Fruit fly (Drosophila melanogaster): Measurements from ENCODE around the gene dpr20.

dpr20 gene

DNA sequence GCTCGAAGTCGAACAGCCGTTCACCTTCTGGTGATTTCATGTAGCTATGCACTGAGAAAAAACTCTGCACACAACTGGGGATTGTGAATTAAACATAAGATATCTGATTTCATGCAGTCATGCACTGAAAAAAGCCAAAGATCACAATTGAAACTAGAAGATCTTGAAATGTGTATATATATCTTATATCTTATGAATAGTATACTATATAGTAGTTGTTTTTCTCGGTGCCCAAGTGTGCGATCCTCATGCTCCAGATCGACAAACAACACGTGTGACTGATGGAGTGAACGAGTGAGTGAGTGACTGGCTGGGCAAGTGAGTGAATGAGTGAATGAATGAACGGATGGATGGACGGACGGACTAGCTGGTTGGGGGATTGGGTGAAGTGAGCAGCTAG lies 35.1 kb downstream of the dpr20 start:
- peak; percentile 66 for TF ChIP-seq Ets98B (GFP tag; IDR thresholded peaks at IDR 0.05)
- no peak for TF ChIP-seq CG10348 (GFP tag; IDR thresholded peaks at IDR 0.05)
- TF ChIP-seq CG17806 (tag; optimal IDR thresholded peaks at IDR 0.05), result peak; percentile 90
- peak; percentile 89 for TF ChIP-seq CG8159 (tag; optimal IDR thresholded peaks at IDR 0.05)
- TF ChIP-seq Pif1A (GFP tag; optimal IDR thresholded peaks at IDR 0.05), result peak; percentile 78
- TF ChIP-seq CG4496 (GFP tag; IDR thresholded peaks at IDR 0.05), result peak; percentile 80
- peak; percentile 83 for TF ChIP-seq CG9948 (tag; optimal IDR thresholded peaks at IDR 0.05)
- TF ChIP-seq CG34367 (tag; optimal IDR thresholded peaks at IDR 0.05), result peak; percentile 67
- TF ChIP-seq EcR (GFP tag; optimal IDR thresholded peaks at IDR 0.05), result peak; percentile 75
- TF ChIP-seq CG8301 (tag; optimal IDR thresholded peaks at IDR 0.05), result peak; percentile 76
- peak; percentile 66 for TF ChIP-seq D1 (tag; optimal IDR thresholded peaks at IDR 0.05)
- TF ChIP-seq CG13204 (GFP tag; optimal IDR thresholded peaks at IDR 0.05), result peak; percentile 11
- TF ChIP-seq CG15710 (tag; optimal IDR thresholded peaks at IDR 0.05), result peak; percentile 71
- TF ChIP-seq CG14655 (GFP tag; optimal IDR thresholded peaks at IDR 0.05), result peak; percentile 85
- TF ChIP-seq fd96Ca (GFP tag; IDR thresholded peaks at IDR 0.05), result peak; percentile 81; the same call in 2 of the 3 replicates
- peak; percentile 67 for TF ChIP-seq gl (tag; optimal IDR thresholded peaks at IDR 0.05)
- peak; percentile 82 for TF ChIP-seq Pif1B (GFP tag; optimal IDR thresholded peaks at IDR 0.05)
- peak; percentile 46; the same call in 1 of the 2 replicates for TF ChIP-seq CG32121 (GFP tag; IDR thresholded peaks at IDR 0.05)
- peak; percentile 86 for TF ChIP-seq Snoo (tag; optimal IDR thresholded peaks at IDR 0.05)
- peak; percentile 69; the same call in 1 of the 2 replicates for TF ChIP-seq CG12605 (GFP tag; IDR thresholded peaks at IDR 0.05)
- TF ChIP-seq rn (GFP tag; IDR thresholded peaks at IDR 0.05), result peak; percentile 57

DNA sequence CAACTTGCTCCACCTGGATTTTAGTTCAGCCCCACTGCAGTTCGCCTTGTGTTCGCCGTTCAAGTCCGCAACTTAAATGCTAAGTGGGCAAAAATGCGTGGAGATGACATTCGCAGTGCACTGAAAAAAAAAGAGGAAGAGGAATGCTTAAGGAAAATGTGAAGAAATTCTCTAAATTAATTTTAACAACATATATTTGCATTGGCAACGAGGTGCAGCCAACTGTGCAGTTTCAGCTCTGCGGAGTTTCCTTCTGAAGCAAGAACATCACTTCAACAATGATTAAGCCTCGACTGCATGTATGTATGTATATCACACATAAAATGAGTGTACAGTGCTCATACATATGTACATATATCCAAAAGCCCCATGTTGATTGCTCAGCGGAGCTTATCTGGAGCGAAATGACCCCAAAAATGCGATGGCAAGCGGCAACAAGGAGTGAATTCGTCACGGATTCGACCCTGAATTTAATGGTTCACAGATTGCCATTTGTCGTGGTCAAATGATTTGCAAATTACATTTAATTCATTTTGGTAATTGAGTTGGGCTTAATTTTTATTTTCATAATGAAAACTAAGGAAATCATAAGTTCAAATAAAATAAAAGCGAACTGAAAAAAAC lies 36.0 kb downstream of the dpr20 start:
- TF ChIP-seq gl (tag; optimal IDR thresholded peaks at IDR 0.05), result no peak
- no peak for TF ChIP-seq CG10348 (GFP tag; IDR thresholded peaks at IDR 0.05)
- TF ChIP-seq Ets98B (GFP tag; IDR thresholded peaks at IDR 0.05), result peak; percentile 38
- no peak for TF ChIP-seq CG34367 (tag; optimal IDR thresholded peaks at IDR 0.05)
- no peak for TF ChIP-seq CG8159 (tag; optimal IDR thresholded peaks at IDR 0.05)
- TF ChIP-seq Snoo (tag; optimal IDR thresholded peaks at IDR 0.05), result no peak
- peak; percentile 37; the same call in 1 of the 3 replicates for TF ChIP-seq fd96Ca (GFP tag; IDR thresholded peaks at IDR 0.05)
- 0 out of 2 replicates have a peak, but pooled peaks have one; percentile 18 for TF ChIP-seq rn (GFP tag; IDR thresholded peaks at IDR 0.05)
- TF ChIP-seq CG9948 (tag; optimal IDR thresholded peaks at IDR 0.05), result peak; percentile 1
- TF ChIP-seq CG4496 (GFP tag; IDR thresholded peaks at IDR 0.05), result peak; percentile 19; the same call in 1 of the 3 replicates
- no peak for TF ChIP-seq CG12605 (GFP tag; IDR thresholded peaks at IDR 0.05)

DNA sequence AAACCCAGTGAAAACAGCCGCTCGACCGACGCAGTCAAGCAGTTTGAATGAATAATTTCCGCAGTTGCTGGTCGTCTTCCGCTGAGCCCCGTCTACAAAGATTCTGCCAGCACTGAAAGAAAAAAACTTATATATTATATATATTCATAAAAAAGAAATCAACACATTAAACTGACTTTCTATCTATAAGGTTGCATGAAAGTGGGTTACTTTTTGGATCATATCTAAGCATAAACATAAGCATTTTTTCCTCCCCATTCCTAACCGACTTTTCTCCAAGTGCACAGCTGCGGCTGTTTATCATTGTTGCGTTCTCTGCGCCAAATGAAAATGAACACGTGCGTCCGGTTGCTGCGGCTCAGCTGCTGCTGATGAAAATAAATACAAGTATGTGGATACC lies 36.7 kb downstream of the dpr20 start:
- peak; percentile 49; the same call in 1 of the 2 replicates for TF ChIP-seq CG10348 (GFP tag; IDR thresholded peaks at IDR 0.05)
- peak; percentile 95 for TF ChIP-seq CG4496 (GFP tag; IDR thresholded peaks at IDR 0.05)
- TF ChIP-seq D1 (tag; optimal IDR thresholded peaks at IDR 0.05), result peak; percentile 12
- TF ChIP-seq CG8301 (tag; optimal IDR thresholded peaks at IDR 0.05), result peak; percentile 78
- TF ChIP-seq CG14655 (GFP tag; optimal IDR thresholded peaks at IDR 0.05), result peak; percentile 87
- TF ChIP-seq rn (GFP tag; IDR thresholded peaks at IDR 0.05), result peak; percentile 48; the same call in 1 of the 2 replicates
- TF ChIP-seq EcR (GFP tag; optimal IDR thresholded peaks at IDR 0.05), result peak; percentile 12
- peak; percentile 86 for TF ChIP-seq CG32121 (GFP tag; IDR thresholded peaks at IDR 0.05)
- peak; percentile 74 for TF ChIP-seq CG34367 (tag; optimal IDR thresholded peaks at IDR 0.05)
- TF ChIP-seq fd96Ca (GFP tag; IDR thresholded peaks at IDR 0.05), result peak; percentile 89
- peak; percentile 87 for TF ChIP-seq Ets98B (GFP tag; IDR thresholded peaks at IDR 0.05)
- peak; percentile 80 for TF ChIP-seq CG12605 (GFP tag; IDR thresholded peaks at IDR 0.05)
- peak; percentile 87 for TF ChIP-seq CG17806 (tag; optimal IDR thresholded peaks at IDR 0.05)
- peak; percentile 84 for TF ChIP-seq CG8159 (tag; optimal IDR thresholded peaks at IDR 0.05)
- peak; percentile 79 for TF ChIP-seq CG13204 (GFP tag; optimal IDR thresholded peaks at IDR 0.05)
- peak; percentile 84 for TF ChIP-seq Pif1A (GFP tag; optimal IDR thresholded peaks at IDR 0.05)
- TF ChIP-seq CG15710 (tag; optimal IDR thresholded peaks at IDR 0.05), result peak; percentile 85
- TF ChIP-seq gl (tag; optimal IDR thresholded peaks at IDR 0.05), result peak; percentile 55
- peak; percentile 83 for TF ChIP-seq CG9948 (tag; optimal IDR thresholded peaks at IDR 0.05)
- peak; percentile 92 for TF ChIP-seq Pif1B (GFP tag; optimal IDR thresholded peaks at IDR 0.05)
- TF ChIP-seq Snoo (tag; optimal IDR thresholded peaks at IDR 0.05), result peak; percentile 91

DNA sequence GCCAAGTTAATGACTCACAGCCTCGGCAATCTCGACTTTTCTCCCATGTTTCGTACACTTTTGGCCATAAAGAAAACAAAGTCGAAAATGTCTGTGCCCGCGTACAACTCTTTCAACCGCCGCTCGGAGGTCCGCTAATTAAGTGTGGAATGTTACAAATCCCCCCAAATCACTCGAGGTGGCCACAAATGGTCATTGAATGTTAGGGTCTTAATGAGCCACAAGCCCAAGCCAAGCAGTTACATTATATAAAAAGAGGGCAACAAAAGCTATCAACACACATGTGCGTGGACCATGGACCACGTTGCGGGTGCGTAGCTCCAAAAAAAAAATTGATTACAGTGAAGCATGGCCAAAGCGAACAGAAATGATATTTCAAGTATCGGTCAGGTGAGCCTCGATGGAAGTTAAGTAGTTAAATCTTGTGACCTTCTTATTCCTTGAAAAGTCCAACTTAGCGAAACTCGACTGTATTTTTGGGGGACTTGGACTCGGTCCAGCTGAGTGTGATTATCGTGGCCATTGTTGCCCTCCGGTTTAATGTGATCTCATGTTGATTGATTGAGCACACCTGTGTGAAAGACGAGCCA lies 37.7 kb downstream of the dpr20 start:
- TF ChIP-seq CG15710 (tag; optimal IDR thresholded peaks at IDR 0.05) (peak; percentile 3), CG10348 (GFP tag; IDR thresholded peaks at IDR 0.05) (no peak), D1 (tag; optimal IDR thresholded peaks at IDR 0.05) (no peak), CG4496 (GFP tag; IDR thresholded peaks at IDR 0.05) (peak; percentile 71), gl (tag; optimal IDR thresholded peaks at IDR 0.05) (no peak), Pif1A (GFP tag; optimal IDR thresholded peaks at IDR 0.05) (peak; percentile 33), Ets98B (GFP tag; IDR thresholded peaks at IDR 0.05) (peak; percentile 55), CG32121 (GFP tag; IDR thresholded peaks at IDR 0.05) (0 out of 2 replicates have a peak, but pooled peaks have one; percentile 23), fd96Ca (GFP tag; IDR thresholded peaks at IDR 0.05) (peak; percentile 57; the same call in 1 of the 3 replicates), Pif1B (GFP tag; optimal IDR thresholded peaks at IDR 0.05) (peak; percentile 56), CG8159 (tag; optimal IDR thresholded peaks at IDR 0.05) (no peak), Snoo (tag; optimal IDR thresholded peaks at IDR 0.05) (peak; percentile 67), CG13204 (GFP tag; optimal IDR thresholded peaks at IDR 0.05) (no peak), CG8301 (tag; optimal IDR thresholded peaks at IDR 0.05) (peak; percentile 1), CG34367 (tag; optimal IDR thresholded peaks at IDR 0.05) (no peak), rn (GFP tag; IDR thresholded peaks at IDR 0.05) (peak; percentile 51; the same call in 1 of the 2 replicates), CG12605 (GFP tag; IDR thresholded peaks at IDR 0.05) (no peak), CG17806 (tag; optimal IDR thresholded peaks at IDR 0.05) (peak; percentile 16), CG9948 (tag; optimal IDR thresholded peaks at IDR 0.05) (no peak), CG14655 (GFP tag; optimal IDR thresholded peaks at IDR 0.05) (no peak), EcR (GFP tag; optimal IDR thresholded peaks at IDR 0.05) (no peak)

All from whole organism, pupa.